Worm (Caenorhabditis elegans) whole organism, L4 larva: ENCODE results near the gene C44H4.4.
A peak's percentile ranks its signal among the peaks of the same experiment; 100 is the strongest.
"Not testable (repeated sequence)": the region's sequence is repeated elsewhere in the genome, so short reads cannot be mapped to it uniquely, and the experiment has no call there.

Source experiments
- F26F4.8 ChIP-seq: fragments of 200-800 bp; sonication (Bioruptor generic); conservative IDR thresholded peaks from 2 replicates; pipeline ENCODE4 v1.3.6; 2022; ENCODE audit warnings: missing genetic modification characterization, missing compliant biosample characterization
- R02D3.7 ChIP-seq: fragments of 150-350 bp; sonication (generic microtip); optimal IDR thresholded peaks from 3 replicates; lab custom pipeline; 2014; ENCODE audit warnings: missing biosample characterization, missing genetic modification characterization
- T20F7.1 ChIP-seq: fragments of 200-800 bp; sonication (Bioruptor generic); optimal IDR thresholded peaks from 2 replicates; lab custom pipeline; 2018; ENCODE audit warnings: mild to moderate bottlenecking, missing genetic modification characterization, missing compliant biosample characterization
- Y105C5A.15 ChIP-seq: fragments of 200-800 bp; sonication (Bioruptor generic); IDR thresholded peaks from 2 replicates; pipeline ENCODE4 v1.3.6; 2022; ENCODE audit warnings: missing genetic modification characterization, missing compliant biosample characterization
- ZK546.5 ChIP-seq, 2 experiments: sonication (generic microtip); optimal IDR thresholded peaks; 2 replicates each; lab custom pipeline; 2017; ENCODE audit warnings: missing biosample characterization in 2 of 2, missing genetic modification characterization in 2 of 2
- aha-1 ChIP-seq: fragments of 150-350 bp; peaks from one replicate; lab custom pipeline; 2014; ENCODE audit warnings: missing biosample characterization, missing genetic modification characterization
- arid-1 ChIP-seq: fragments of 200-800 bp; sonication (Bioruptor generic); conservative IDR thresholded peaks from 2 replicates; pipeline ENCODE4 v1.3.6; 2022; ENCODE audit warnings: missing genetic modification reagents, missing genetic modification characterization, missing compliant biosample characterization
- attf-4 ChIP-seq: sonication (generic microtip); optimal IDR thresholded peaks from 3 replicates; lab custom pipeline; 2017; ENCODE audit warnings: missing biosample characterization, missing genetic modification characterization
- ceh-28 ChIP-seq: fragments of 150-350 bp; optimal IDR thresholded peaks from 2 replicates; lab custom pipeline; 2014; ENCODE audit warnings: missing biosample characterization, missing genetic modification reagents, missing genetic modification characterization
- ceh-62 ChIP-seq: sonication (generic microtip); optimal IDR thresholded peaks from 2 replicates; lab custom pipeline; 2017; ENCODE audit warnings: missing biosample characterization, missing genetic modification characterization
- ceh-82 ChIP-seq: sonication (generic microtip); optimal IDR thresholded peaks from 2 replicates; lab custom pipeline; 2017; ENCODE audit warnings: missing biosample characterization, missing genetic modification characterization
- ces-1 ChIP-seq: fragments of 150-350 bp; sonication (generic microtip); optimal IDR thresholded peaks from 4 replicates; lab custom pipeline; 2014; ENCODE audit warnings: missing biosample characterization, missing genetic modification reagents, missing genetic modification characterization
- cey-2 ChIP-seq: sonication (generic microtip); optimal IDR thresholded peaks from 3 replicates; lab custom pipeline; 2017; ENCODE audit warnings: missing genetic modification characterization, mild to moderate bottlenecking, missing compliant biosample characterization, antibody characterized with exemption, borderline replicate concordance; ENCODE audit not compliant: insufficient read depth
- daf-8 ChIP-seq: fragments of 200-800 bp; sonication (Bioruptor generic); IDR thresholded peaks from 2 replicates; pipeline ENCODE4 v1.3.6; 2022; ENCODE audit warnings: missing genetic modification characterization, missing compliant biosample characterization
- dmd-6 ChIP-seq: fragments of 200-800 bp; sonication (Bioruptor generic); IDR thresholded peaks from 2 replicates; pipeline ENCODE4 v1.3.6; 2022; ENCODE audit warnings: missing genetic modification reagents, missing genetic modification characterization, missing compliant biosample characterization
- dmd-8 ChIP-seq: fragments of 200-800 bp; sonication (Bioruptor generic); IDR thresholded peaks from 2 replicates; pipeline ENCODE4 v1.3.6; 2022; ENCODE audit warnings: missing genetic modification characterization, missing compliant biosample characterization
- dpl-1 ChIP-seq: fragments of 150-350 bp; optimal IDR thresholded peaks from 2 replicates; lab custom pipeline; 2014; ENCODE audit warnings: missing biosample characterization, missing genetic modification reagents, missing genetic modification characterization
- hlh-30 ChIP-seq: sonication (generic microtip); optimal IDR thresholded peaks from 2 replicates; lab custom pipeline; 2017; ENCODE audit warnings: antibody characterized with exemption, mild to moderate bottlenecking, missing genetic modification characterization, missing compliant biosample characterization; ENCODE audit not compliant: insufficient read depth
- jun-1 ChIP-seq: fragments of 150-350 bp; optimal IDR thresholded peaks from 2 replicates; lab custom pipeline; 2014; ENCODE audit warnings: missing biosample characterization, missing genetic modification reagents, missing genetic modification characterization
- lin-13 ChIP-seq: fragments of 150-350 bp; optimal IDR thresholded peaks from 2 replicates; lab custom pipeline; 2014; ENCODE audit warnings: missing biosample characterization, missing genetic modification reagents, missing genetic modification characterization
- lin-15B ChIP-seq: fragments of 150-350 bp; sonication (generic microtip); optimal IDR thresholded peaks from 3 replicates; lab custom pipeline; 2014; ENCODE audit warnings: missing biosample characterization, missing genetic modification characterization
- lin-38 ChIP-seq: fragments of 200-800 bp; sonication (Bioruptor generic); IDR thresholded peaks from 2 replicates; pipeline ENCODE4 v1.3.6; 2022; ENCODE audit warnings: missing genetic modification reagents, missing genetic modification characterization, missing compliant biosample characterization
- lir-3 ChIP-seq: sonication (generic microtip); optimal IDR thresholded peaks from 2 replicates; lab custom pipeline; 2016; ENCODE audit warnings: mild to moderate bottlenecking, missing genetic modification characterization, missing compliant biosample characterization
- lsy-2 ChIP-seq, 2 experiments: fragments of 150-350 bp in 1 of 2; sonication (generic microtip) in 1 of 2; optimal IDR thresholded peaks; 2 replicates each; lab custom pipeline; 2014 to 2017; ENCODE audit warnings: missing biosample characterization in 2 of 2, missing genetic modification characterization in 2 of 2
- mes-2 ChIP-seq: sonication (generic microtip); optimal IDR thresholded peaks from 2 replicates; lab custom pipeline; 2016; ENCODE audit warnings: missing genotype, mild to moderate bottlenecking, missing genetic modification characterization, missing compliant biosample characterization; ENCODE audit not compliant: poor library complexity, severe bottlenecking
- mxl-2 ChIP-seq: fragments of 200-800 bp; sonication (Bioruptor generic); conservative IDR thresholded peaks from 2 replicates; pipeline ENCODE4 v1.3.6; 2022; ENCODE audit warnings: missing genetic modification reagents, missing genetic modification characterization, missing compliant biosample characterization
- mxl-3 ChIP-seq: fragments of 200-800 bp; sonication (Bioruptor generic); optimal IDR thresholded peaks from 2 replicates; lab custom pipeline; 2018; ENCODE audit warnings: mild to moderate bottlenecking, missing genetic modification characterization, missing compliant biosample characterization
- nhr-111 ChIP-seq: fragments of 200-800 bp; sonication (Bioruptor generic); optimal IDR thresholded peaks from 2 replicates; lab custom pipeline; 2018; ENCODE audit warnings: mild to moderate bottlenecking, missing genetic modification characterization, missing compliant biosample characterization
- nhr-25 ChIP-seq: sonication (generic microtip); optimal IDR thresholded peaks from 2 replicates; lab custom pipeline; 2017; ENCODE audit warnings: missing genetic modification characterization, mild to moderate bottlenecking, missing compliant biosample characterization, antibody characterized with exemption, moderate library complexity, borderline replicate concordance; ENCODE audit not compliant: insufficient read depth
- nhr-77 ChIP-seq: fragments of 150-350 bp; optimal IDR thresholded peaks from 2 replicates; lab custom pipeline; 2014; ENCODE audit warnings: missing biosample characterization, missing genetic modification characterization
- pha-4 ChIP-seq, 2 experiments: fragments of 150-350 bp in 1 of 2; fragments of 200-800 bp in 1 of 2; sonication (Bioruptor generic) in 1 of 2; IDR thresholded peaks in 1 of 2; optimal IDR thresholded peaks in 1 of 2; 2 replicates each; pipeline versions ENCODE4 v1.3.6 to Lab custom; 2014 to 2022; ENCODE audit warnings: missing genetic modification characterization in 2 of 2, missing genetic modification reagents in 2 of 2, missing biosample characterization in 1 of 2, missing compliant biosample characterization in 1 of 2
- pqm-1 ChIP-seq: sonication (generic microtip); optimal IDR thresholded peaks from 2 replicates; lab custom pipeline; 2017; ENCODE audit warnings: missing biosample characterization, missing genetic modification characterization
- saeg-2 ChIP-seq: fragments of 200-800 bp; sonication (Bioruptor generic); IDR thresholded peaks from 2 replicates; pipeline ENCODE4 v1.3.6; 2022; ENCODE audit warnings: missing genetic modification reagents, missing genetic modification characterization, missing compliant biosample characterization
- skn-1 ChIP-seq: fragments of 150-350 bp; optimal IDR thresholded peaks from 2 replicates; lab custom pipeline; 2014; ENCODE audit warnings: missing biosample characterization, missing genetic modification characterization
- snpc-1.2 ChIP-seq: fragments of 200-800 bp; sonication (Bioruptor generic); IDR thresholded peaks from 2 replicates; pipeline ENCODE4 v1.3.6; 2022; ENCODE audit warnings: missing genetic modification reagents, missing genetic modification characterization, missing compliant biosample characterization
- spr-1 ChIP-seq: sonication (generic microtip); optimal IDR thresholded peaks from 2 replicates; lab custom pipeline; 2016; ENCODE audit warnings: mild to moderate bottlenecking, missing genetic modification characterization, missing compliant biosample characterization
- tra-1 ChIP-seq: fragments of 200-800 bp; sonication (Bioruptor generic); IDR thresholded peaks from 2 replicates; pipeline ENCODE4 v1.3.6; 2022; ENCODE audit warnings: missing genetic modification reagents, missing genetic modification characterization, missing compliant biosample characterization
- unc-130 ChIP-seq: sonication (generic microtip); optimal IDR thresholded peaks from 2 replicates; lab custom pipeline; 2016; ENCODE audit warnings: missing genetic modification reagents, missing genetic modification characterization, missing compliant biosample characterization
- unc-39 ChIP-seq: sonication (generic microtip); optimal IDR thresholded peaks from 2 replicates; lab custom pipeline; 2017; ENCODE audit warnings: missing biosample characterization, missing genetic modification characterization
- zfp-2 ChIP-seq: sonication (generic microtip); optimal IDR thresholded peaks from 2 replicates; lab custom pipeline; 2016; ENCODE audit warnings: mild to moderate bottlenecking, missing genetic modification characterization, missing compliant biosample characterization
- zip-2 ChIP-seq: fragments of 150-350 bp; optimal IDR thresholded peaks from 2 replicates; lab custom pipeline; 2014; ENCODE audit warnings: missing biosample characterization, missing genetic modification characterization
- ztf-11 ChIP-seq: fragments of 150-350 bp; optimal IDR thresholded peaks from 2 replicates; lab custom pipeline; 2014; ENCODE audit warnings: missing biosample characterization, missing genetic modification characterization
- ztf-7 ChIP-seq: fragments of 150-350 bp; optimal IDR thresholded peaks from 2 replicates; lab custom pipeline; 2014; ENCODE audit warnings: missing biosample characterization, missing genetic modification characterization

Gene C44H4.4

ce11 chrX:14528399-14528798 lies 60.5 kb downstream of the C44H4.4 start, which contains the start of gene nspc-19:
nspc-19 (plus strand) TSS chrX:14528699.
- not testable (repeated sequence) for TF ChIP-seq ztf-11 (tag; lab: Kevin White, UChicago); unc-39 (tag; lab: Kevin White, UChicago); zip-2

- no peak for TF ChIP-seq tra-1 (GFP tag; lab: Robert Waterston, UW)
- TF ChIP-seq ztf-7: no peak
- TF ChIP-seq ceh-82 (tag; lab: Kevin White, UChicago): no peak
- no peak for TF ChIP-seq dpl-1 (GFP tag; lab: Kevin White, UChicago)
- no peak for TF ChIP-seq T20F7.1
- no peak for TF ChIP-seq R02D3.7 (tag; lab: Kevin White, UChicago)
- TF ChIP-seq cey-2 (tag; lab: Kevin White, UChicago): no peak
- no peak for TF ChIP-seq attf-4 (tag; lab: Kevin White, UChicago)
These were observed 61.3 kb downstream of the C44H4.4 start, which contains the start of gene nspc-18 for ce11 chrX:14527559-14527958. nspc-18 (minus strand) TSS chrX:14527659.

ce11 chrX:14525325-14526305 lies 63.3 kb downstream of the C44H4.4 start:
- TF ChIP-seq unc-130 (GFP tag; lab: Kevin White, UChicago): no peak
- peak; percentile 79; the same call in 1 of the 2 replicates for TF ChIP-seq dmd-8 (GFP tag; lab: Robert Waterston, UW)
- TF ChIP-seq dpl-1 (GFP tag; lab: Kevin White, UChicago): peak; percentile 76
- TF ChIP-seq spr-1 (tag; lab: Kevin White, UChicago): peak; percentile 98
- TF ChIP-seq pha-4 (GFP tag; IDR thresholded peaks at IDR 0.05; lab: Robert Waterston, UW): peak; percentile 98
- peak; percentile 95 for TF ChIP-seq pha-4 (tag; optimal IDR thresholded peaks at IDR 0.05; lab: Kevin White, UChicago)
- TF ChIP-seq mxl-2 (GFP tag; lab: Robert Waterston, UW): peak; percentile 62
- peak; percentile 88 for TF ChIP-seq zfp-2
- peak; percentile 81 for TF ChIP-seq attf-4 (tag; lab: Kevin White, UChicago)
- no peak for TF ChIP-seq ceh-62 (tag; lab: Kevin White, UChicago)
- peak; percentile 98 for TF ChIP-seq aha-1 (tag; lab: Kevin White, UChicago)
- TF ChIP-seq saeg-2 (GFP tag; lab: Robert Waterston, UW): peak; percentile 99
- peak; percentile 88 for TF ChIP-seq Y105C5A.15 (GFP tag; lab: Robert Waterston, UW)
- TF ChIP-seq zip-2: peak; percentile 98
- TF ChIP-seq lin-15B (tag; lab: Kevin White, UChicago): peak; percentile 71
- peak; percentile 99 for TF ChIP-seq mes-2 (tag; lab: Kevin White, UChicago)
- TF ChIP-seq snpc-1.2: peak; percentile 41; the same call in 1 of the 2 replicates
- TF ChIP-seq daf-8: peak; percentile 68; the same call in 1 of the 2 replicates
- TF ChIP-seq dmd-6 (GFP tag; lab: Robert Waterston, UW): peak; percentile 98
- TF ChIP-seq lin-13 (GFP tag; lab: Kevin White, UChicago): peak; percentile 94
- TF ChIP-seq hlh-30: peak; percentile 96
- peak; percentile 39 to 81 for TF ChIP-seq ZK546.5 (tag; optimal IDR thresholded peaks at IDR 0.05; lab: Kevin White, UChicago)
- peak; percentile 90 for TF ChIP-seq mxl-3 (GFP tag; lab: Kevin White, UChicago)
- TF ChIP-seq jun-1 (tag; lab: Kevin White, UChicago): peak; percentile 100
- peak; percentile 96 for TF ChIP-seq arid-1 (GFP tag; lab: Robert Waterston, UW)
- TF ChIP-seq skn-1 (tag; lab: Kevin White, UChicago): peak; percentile 68
- TF ChIP-seq pqm-1 (tag; lab: Kevin White, UChicago): peak; percentile 67
- TF ChIP-seq nhr-25 (tag; lab: Kevin White, UChicago): peak; percentile 97
- TF ChIP-seq nhr-77 (tag; lab: Kevin White, UChicago): peak; percentile 100
- TF ChIP-seq ceh-28: peak; percentile 96
- TF ChIP-seq nhr-111 (GFP tag; lab: Kevin White, UChicago): peak; percentile 35
- TF ChIP-seq lin-38 (GFP tag; lab: Robert Waterston, UW): peak; percentile 91
- TF ChIP-seq unc-39 (tag; lab: Kevin White, UChicago): peak; percentile 8
- peak; percentile 97 for TF ChIP-seq lsy-2 (tag; optimal IDR thresholded peaks at IDR 0.05; lab: Kevin White, UChicago)
- peak; percentile 95 for TF ChIP-seq lir-3 (tag; lab: Kevin White, UChicago)
- no peak for TF ChIP-seq F26F4.8 (GFP tag; lab: Robert Waterston, UW)
- TF ChIP-seq T20F7.1: peak; percentile 93
- peak; percentile 96 for TF ChIP-seq ces-1 (GFP tag; lab: Kevin White, UChicago)
